Fruit fly (Drosophila melanogaster) whole organism, wandering third instar larva: ENCODE data around the gene Gpdh3.

Experiments used
- Abd-B ChIP-seq: fragments of >200 bp; optimal IDR thresholded peaks from 2 replicates; lab custom pipeline; 2017; ENCODE audit warnings: missing biosample characterization, missing genetic modification characterization
- CG32264 ChIP-seq: fragments of 200-800 bp; sonication (Bioruptor generic); optimal IDR thresholded peaks from 2 replicates; lab custom pipeline; 2016; ENCODE audit warnings: missing biosample characterization, missing genetic modification characterization
- CG9705 ChIP-seq: fragments of 200-800 bp; sonication (Bioruptor generic); optimal IDR thresholded peaks from 2 replicates; lab custom pipeline; 2018; ENCODE audit warnings: missing biosample characterization, mild to moderate bottlenecking, missing genetic modification characterization
- CrebA ChIP-seq: fragments of 200-800 bp; sonication (Bioruptor generic); optimal IDR thresholded peaks from 2 replicates; lab custom pipeline; 2016; ENCODE audit warnings: missing biosample characterization, mild to moderate bottlenecking, missing genetic modification characterization, borderline replicate concordance
- Dfd ChIP-seq: fragments of >200 bp; optimal IDR thresholded peaks from 2 replicates; lab custom pipeline; 2017; ENCODE audit warnings: missing biosample characterization, missing genetic modification characterization
- Dif ChIP-seq: fragments of 200-275, 200-300 bp; sonication (Bioruptor generic); optimal IDR thresholded peaks from 2 replicates; lab custom pipeline; 2018; ENCODE audit warnings: missing biosample characterization, missing genetic modification characterization; ENCODE audit not compliant: partially characterized antibody
- GATAd ChIP-seq: sonication (Bioruptor generic); optimal IDR thresholded peaks from 2 replicates; lab custom pipeline; 2016; ENCODE audit warnings: missing biosample characterization, missing genetic modification characterization
- HLH106 ChIP-seq: fragments of 200-800 bp; optimal IDR thresholded peaks from 3 replicates; lab custom pipeline; 2019; ENCODE audit warnings: missing biosample characterization, mild to moderate bottlenecking, missing genetic modification characterization, moderate library complexity
- Hnf4 ChIP-seq: fragments of 200-800 bp; sonication (Bioruptor generic); optimal IDR thresholded peaks from 2 replicates; lab custom pipeline; 2016; ENCODE audit warnings: missing biosample characterization, mild to moderate bottlenecking, missing genetic modification characterization
- Hr78 ChIP-seq: fragments of >200 bp; optimal IDR thresholded peaks from 2 replicates; lab custom pipeline; 2017; ENCODE audit warnings: missing biosample characterization, missing genetic modification characterization
- Hr83 ChIP-seq: fragments of 200-300 bp; sonication (Bioruptor generic); optimal IDR thresholded peaks from 2 replicates; lab custom pipeline; 2016; ENCODE audit warnings: missing biosample characterization, mild to moderate bottlenecking, missing genetic modification characterization, moderate library complexity; ENCODE audit not compliant: poor library complexity, severe bottlenecking
- Jra ChIP-seq: sonication (Bioruptor generic); optimal IDR thresholded peaks from 2 replicates; lab custom pipeline; 2016; ENCODE audit warnings: missing biosample characterization, missing genetic modification characterization
- Mio ChIP-seq: sonication (Bioruptor generic); optimal IDR thresholded peaks from 2 replicates; lab custom pipeline; 2016; ENCODE audit warnings: missing biosample characterization, missing genetic modification characterization
- Myc ChIP-seq: fragments of >200 bp; optimal IDR thresholded peaks from 2 replicates; lab custom pipeline; 2017
- N ChIP-seq: fragments of >200 bp; optimal IDR thresholded peaks from 2 replicates; lab custom pipeline; 2018; ENCODE audit warnings: missing biosample characterization, missing external identifiers, missing genetic modification characterization
- OdsH ChIP-seq: fragments of 200-800 bp; sonication (Bioruptor generic); optimal IDR thresholded peaks from 2 replicates; lab custom pipeline; 2016; ENCODE audit warnings: missing biosample characterization, mild to moderate bottlenecking, missing genetic modification characterization
- Rel ChIP-seq, 2 experiments: fragments of 200-800 bp; sonication (Bioruptor generic) in 1 of 2; optimal IDR thresholded peaks; 2 replicates in 1 of 2; 3 replicates in 1 of 2; lab custom pipeline; 2016 to 2019; ENCODE audit warnings: mild to moderate bottlenecking in 2 of 2, missing biosample characterization in 2 of 2, missing genetic modification characterization in 2 of 2, moderate library complexity in 1 of 2
- Sp1 ChIP-seq: fragments of 200-800 bp; sonication (Bioruptor generic); optimal IDR thresholded peaks from 3 replicates; lab custom pipeline; 2019; ENCODE audit warnings: missing biosample characterization, mild to moderate bottlenecking, missing genetic modification characterization, moderate library complexity
- Vsx2 ChIP-seq: fragments of 200-300, 225-300 bp; sonication (Bioruptor generic); optimal IDR thresholded peaks from 2 replicates; lab custom pipeline; 2018; ENCODE audit warnings: missing biosample characterization, missing genetic modification characterization; ENCODE audit not compliant: partially characterized antibody
- br ChIP-seq: fragments of 200-800 bp; sonication (Bioruptor generic); optimal IDR thresholded peaks from 2 replicates; lab custom pipeline; 2016; ENCODE audit warnings: missing biosample characterization, missing genetic modification characterization
- brk ChIP-seq: fragments of 200-800 bp; sonication (Bioruptor generic); optimal IDR thresholded peaks from 2 replicates; lab custom pipeline; 2016; ENCODE audit warnings: missing biosample characterization, mild to moderate bottlenecking, missing genetic modification characterization
- dl ChIP-seq, 2 experiments: fragments of 175-275, 200-275 bp in 1 of 2; fragments of 200-275 bp in 1 of 2; sonication (Bioruptor generic); optimal IDR thresholded peaks; lab custom pipeline; 2018; ENCODE audit warnings: mild to moderate bottlenecking in 2 of 2, missing biosample characterization in 2 of 2, missing genetic modification characterization in 2 of 2, moderate library complexity in 2 of 2; ENCODE audit not compliant: partially characterized antibody in 2 of 2, insufficient read depth in 1 of 2
- dmrt93B ChIP-seq: fragments of 200-800 bp; sonication (Bioruptor generic); optimal IDR thresholded peaks from 2 replicates; lab custom pipeline; 2018; ENCODE audit warnings: missing biosample characterization, mild to moderate bottlenecking, missing genetic modification characterization
- dsf ChIP-seq: sonication (Bioruptor generic); optimal IDR thresholded peaks from 2 replicates; lab custom pipeline; 2016; ENCODE audit warnings: missing biosample characterization, missing genetic modification characterization, borderline replicate concordance
- ey ChIP-seq: fragments of 200-800 bp; sonication (Bioruptor generic); optimal IDR thresholded peaks from 2 replicates; lab custom pipeline; 2016; ENCODE audit warnings: missing biosample characterization, missing genetic modification characterization
- foxo ChIP-seq, 2 experiments: fragments of 200-800 bp; sonication (Bioruptor generic); optimal IDR thresholded peaks; 2 replicates in 1 of 2; 3 replicates in 1 of 2; lab custom pipeline; 2016 to 2017; ENCODE audit warnings: missing biosample characterization in 2 of 2, missing genetic modification characterization in 2 of 2
- fru ChIP-seq: fragments of 200-800 bp; sonication (Bioruptor generic); optimal IDR thresholded peaks from 3 replicates; lab custom pipeline; 2016; ENCODE audit warnings: missing biosample characterization, mild to moderate bottlenecking, missing genetic modification characterization
- h ChIP-seq: fragments of 200-800 bp; sonication (Bioruptor generic); optimal IDR thresholded peaks from 3 replicates; lab custom pipeline; 2016; ENCODE audit warnings: missing biosample characterization, mild to moderate bottlenecking, missing genetic modification characterization
- jim ChIP-seq: fragments of 175-275, 200-325 bp; sonication (Bioruptor generic); optimal IDR thresholded peaks from 2 replicates; lab custom pipeline; 2016; ENCODE audit warnings: missing biosample characterization, mild to moderate bottlenecking, missing genetic modification characterization
- lola ChIP-seq: fragments of >200 bp; optimal IDR thresholded peaks from 2 replicates; lab custom pipeline; 2017; ENCODE audit warnings: missing biosample characterization, missing genetic modification characterization
- pan ChIP-seq: fragments of >200 bp; optimal IDR thresholded peaks from 2 replicates; lab custom pipeline; 2017
- psq ChIP-seq: fragments of 200-800 bp; sonication (Bioruptor generic); optimal IDR thresholded peaks from 3 replicates; lab custom pipeline; 2017; ENCODE audit warnings: missing biosample characterization, mild to moderate bottlenecking, missing genetic modification characterization, moderate library complexity
- rgr ChIP-seq: fragments of 200-800 bp; sonication (Bioruptor generic); optimal IDR thresholded peaks from 3 replicates; lab custom pipeline; 2016; ENCODE audit warnings: missing biosample characterization, mild to moderate bottlenecking, missing genetic modification characterization
- sage ChIP-seq: fragments of 200-800 bp; sonication (Bioruptor generic); optimal IDR thresholded peaks from 2 replicates; lab custom pipeline; 2016; ENCODE audit warnings: missing biosample characterization, mild to moderate bottlenecking, missing genetic modification characterization
- sv ChIP-seq: fragments of 200-800 bp; sonication (Bioruptor generic); optimal IDR thresholded peaks from 3 replicates; lab custom pipeline; 2016; ENCODE audit warnings: missing biosample characterization, missing genetic modification characterization
- tai ChIP-seq: sonication (Bioruptor generic); optimal IDR thresholded peaks from 2 replicates; lab custom pipeline; 2016; ENCODE audit warnings: missing biosample characterization, missing genetic modification characterization
- usp ChIP-seq: fragments of >200 bp; optimal IDR thresholded peaks from 2 replicates; lab custom pipeline; 2017; ENCODE audit warnings: missing biosample characterization, missing genetic modification characterization
- woc ChIP-seq: sonication (Bioruptor generic); optimal IDR thresholded peaks from 2 replicates; lab custom pipeline; 2016; ENCODE audit warnings: missing biosample characterization, mild to moderate bottlenecking, missing genetic modification characterization

The Gpdh3 gene

dm6 chr3R:22362218-22362907 is 19.5 kb upstream of the Gpdh3 start, which contains the start of the genes JMJD6, CG7071 and Muted:
TSS of gene JMJD6 (minus strand) at chr3R:22362371.
TSS of gene CG7071 (plus strand) at chr3R:22362620.
TSS of gene Muted (plus strand) at chr3R:22362620.
- TF ChIP-seq h (peak; percentile 94), tai (GFP tag; lab: Kevin White, UChicago) (no peak), jim (no peak), Rel (GFP tag; optimal IDR thresholded peaks at IDR 0.05; lab: Kevin White, UChicago) (no peak), Rel (tag; optimal IDR thresholded peaks at IDR 0.05; lab: Kevin White, UChicago) (peak; percentile 58), N (GFP tag; lab: Kevin White, UChicago) (no peak), dsf (peak; percentile 92), usp (no peak), br (GFP tag; lab: Kevin White, UChicago) (peak; percentile 94), Hr83 (GFP tag; lab: Kevin White, UChicago) (peak; percentile 68), foxo (GFP tag; optimal IDR thresholded peaks at IDR 0.05; lab: Kevin White, UChicago) (peak in 1 of 2 experiments; percentile 96), rgr (peak; percentile 92), CG9705 (peak; percentile 91), ey (GFP tag; lab: Kevin White, UChicago) (peak; percentile 92), lola (GFP tag; lab: Kevin White, UChicago) (no peak), psq (peak; percentile 84), Myc (lab: Kevin White, UChicago) (peak; percentile 55), Dif (GFP tag; lab: Kevin White, UChicago) (no peak), woc (GFP tag; lab: Kevin White, UChicago) (peak; percentile 75), sv (GFP tag; lab: Kevin White, UChicago) (peak; percentile 91), dl (GFP tag; optimal IDR thresholded peaks at IDR 0.05; lab: Kevin White, UChicago; ENCODE audit: insufficient read depth in 1 of 2, partially characterized antibody in 2 of 2) (no peak), HLH106 (peak; percentile 87), CG32264 (peak; percentile 64), Sp1 (peak; percentile 89), Mio (GFP tag; lab: Kevin White, UChicago) (peak; percentile 18), pan (lab: Kevin White, UChicago) (no peak), Hr78 (no peak), Vsx2 (GFP tag; lab: Kevin White, UChicago) (no peak), GATAd (GFP tag; lab: Kevin White, UChicago) (no peak), sage (GFP tag; lab: Kevin White, UChicago) (peak; percentile 71), brk (peak; percentile 94), Jra (GFP tag; lab: Kevin White, UChicago) (peak; percentile 91), dmrt93B (GFP tag; lab: Kevin White, UChicago) (peak; percentile 77), CrebA (no peak), OdsH (peak; percentile 91), Abd-B (GFP tag; lab: Kevin White, UChicago) (no peak), fru (GFP tag; lab: Kevin White, UChicago) (peak; percentile 91), Dfd (GFP tag; lab: Kevin White, UChicago) (no peak), Hnf4 (GFP tag; lab: Kevin White, UChicago) (peak; percentile 95)
- TF ChIP-seq, all 38 proteins: peak for 24

dm6 chr3R:22365660-22366195 is 16.1 kb upstream of the Gpdh3 start, which contains the start of gene CG5382:
TSS of gene CG5382 (minus strand) at chr3R:22365983.
- TF ChIP-seq Dif (GFP tag; lab: Kevin White, UChicago) (peak; percentile 85), sv (GFP tag; lab: Kevin White, UChicago) (no peak), fru (GFP tag; lab: Kevin White, UChicago) (no peak), Myc (lab: Kevin White, UChicago) (peak; percentile 48), N (GFP tag; lab: Kevin White, UChicago) (no peak), Vsx2 (GFP tag; lab: Kevin White, UChicago) (peak; percentile 97), lola (GFP tag; lab: Kevin White, UChicago) (no peak), brk (no peak), Sp1 (no peak), psq (no peak), woc (GFP tag; lab: Kevin White, UChicago) (no peak), sage (GFP tag; lab: Kevin White, UChicago) (peak; percentile 39)
